Fruit fly (Drosophila melanogaster): ENCODE measurements around the gene Ctl2.

The Ctl2 gene

DNA sequence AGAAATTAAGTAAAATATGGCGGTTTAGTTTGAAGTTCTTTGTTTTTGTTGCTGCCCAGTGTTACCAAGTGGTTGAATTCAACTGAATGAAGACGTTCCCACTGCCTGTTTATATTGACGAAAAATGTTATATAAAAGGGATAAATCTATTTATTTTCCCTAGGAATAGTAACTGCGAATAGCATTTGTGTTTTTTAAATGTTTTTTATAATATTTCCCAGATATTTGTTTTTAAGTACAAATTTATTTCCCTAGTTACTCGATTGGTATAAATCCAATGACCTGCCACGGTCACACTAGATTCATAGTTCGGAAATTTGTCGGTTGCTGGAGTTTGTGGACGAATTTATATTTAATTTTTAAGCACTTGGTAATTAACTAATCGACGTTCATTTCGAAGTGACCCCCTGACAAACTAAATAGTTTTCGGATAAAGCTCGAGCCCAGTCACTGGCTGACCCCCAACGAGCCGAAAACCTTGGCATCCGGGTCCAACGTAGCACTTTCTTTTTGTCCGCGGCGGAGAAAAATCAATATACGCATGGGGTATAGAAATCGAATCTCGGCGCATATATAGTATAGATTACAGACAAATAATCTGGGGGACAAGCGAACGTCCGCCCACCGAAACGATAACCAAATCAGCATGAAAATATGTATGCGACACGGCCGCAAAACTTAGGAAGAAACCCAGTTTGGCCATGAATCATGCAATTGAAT is 7.9 kb downstream of the Ctl2 start, which contains the start of the genes dgt6 and Vha100-1 (continued):
- TF ChIP-seq ind (GFP tag; optimal IDR thresholded peaks at IDR 0.05), result no peak
- TF ChIP-seq Aef1 (GFP tag; IDR thresholded peaks at IDR 0.05), result peak; percentile 89
- TF ChIP-seq sr (GFP tag; IDR thresholded peaks at IDR 0.05), result no peak
- peak; percentile 63 for TF ChIP-seq Deaf1 (tag; optimal IDR thresholded peaks at IDR 0.05)
- no peak for TF ChIP-seq Tbp (GFP tag; optimal IDR thresholded peaks at IDR 0.05)
- no peak for TF ChIP-seq CG33213 (GFP tag; optimal IDR thresholded peaks at IDR 0.05)
- no peak for TF ChIP-seq Ets65A (GFP tag)
- peak; percentile 29 for TF ChIP-seq nom (GFP tag; optimal IDR thresholded peaks at IDR 0.05)
- TF ChIP-seq caup (GFP tag; optimal IDR thresholded peaks at IDR 0.05; ENCODE audit: severe bottlenecking), result no peak
- no peak for TF ChIP-seq az2 (GFP tag; optimal IDR thresholded peaks at IDR 0.05)
- TF ChIP-seq sug (tag; optimal IDR thresholded peaks at IDR 0.05), result peak; percentile 60
- TF ChIP-seq Nf-YB (GFP tag; optimal IDR thresholded peaks at IDR 0.05), result no peak
- TF ChIP-seq Gsc (GFP tag; IDR thresholded peaks at IDR 0.05), result no peak
- TF ChIP-seq tin (GFP tag; optimal IDR thresholded peaks at IDR 0.05), result peak; percentile 27
- no peak for TF ChIP-seq MTF-1 (GFP tag; optimal IDR thresholded peaks at IDR 0.05; ENCODE audit: borderline replicate concordance)
- peak; percentile 98 for TF ChIP-seq CG7357 (GFP tag; IDR thresholded peaks at IDR 0.05)
- TF ChIP-seq bab2 (GFP tag; optimal IDR thresholded peaks at IDR 0.05), result peak; percentile 26
- TF ChIP-seq CG11398 (GFP tag; optimal IDR thresholded peaks at IDR 0.05), result no peak
- no peak for TF ChIP-seq ci (GFP tag; IDR thresholded peaks at IDR 0.05)
- TF ChIP-seq Neu2 (GFP tag; optimal IDR thresholded peaks at IDR 0.05; ENCODE audit: borderline replicate concordance), result no peak
- TF ChIP-seq HmgZ (tag; optimal IDR thresholded peaks at IDR 0.05), result peak; percentile 18
- TF ChIP-seq CG12391 (tag; optimal IDR thresholded peaks at IDR 0.05), result peak; percentile 62
- TF ChIP-seq prd (optimal IDR thresholded peaks at IDR 0.05), result no peak
- TF ChIP-seq prd (GFP tag; IDR thresholded peaks at IDR 0.05), result peak; percentile 52; the same call in 1 of the 3 replicates
- no peak for TF ChIP-seq lilli (GFP tag; optimal IDR thresholded peaks at IDR 0.05)
- no peak for TF ChIP-seq CG32772 (GFP tag; IDR thresholded peaks at IDR 0.05)
- no peak for TF ChIP-seq CG11695 (GFP tag; IDR thresholded peaks at IDR 0.05)
- no peak for TF ChIP-seq Atf-2 (GFP tag; optimal IDR thresholded peaks at IDR 0.05)
- no peak for TF ChIP-seq CG16779 (GFP tag; IDR thresholded peaks at IDR 0.05)
- TF ChIP-seq CG2712 (tag; optimal IDR thresholded peaks at IDR 0.05), result peak; percentile 53
- TF ChIP-seq CG13894 (tag; optimal IDR thresholded peaks at IDR 0.05), result no peak
- peak; percentile 85 for TF ChIP-seq phol (tag; optimal IDR thresholded peaks at IDR 0.05)
- no peak for TF ChIP-seq da (GFP tag; optimal IDR thresholded peaks at IDR 0.05)
- TF ChIP-seq onecut (GFP tag; IDR thresholded peaks at IDR 0.05), result peak; percentile 95
- no peak for TF ChIP-seq CG17612 (GFP tag; IDR thresholded peaks at IDR 0.05)
- TF ChIP-seq CG30431 (GFP tag; optimal IDR thresholded peaks at IDR 0.05), result no peak
- no peak for TF ChIP-seq slou (GFP tag; optimal IDR thresholded peaks at IDR 0.05)
- TF ChIP-seq Opbp (GFP tag; IDR thresholded peaks at IDR 0.05; ENCODE audit: partially characterized antibody), result no peak
- no peak for TF ChIP-seq wor (GFP tag; IDR thresholded peaks at IDR 0.05)
- peak in 1 of 2 experiments; percentile 8 for TF ChIP-seq dpn (GFP tag; optimal IDR thresholded peaks at IDR 0.05)
- TF ChIP-seq Lhr (GFP tag; optimal IDR thresholded peaks at IDR 0.05), result peak; percentile 38
- no peak for TF ChIP-seq amos (GFP tag; IDR thresholded peaks at IDR 0.05; ENCODE audit: partially characterized antibody)
- no peak for TF ChIP-seq gsb (GFP tag; IDR thresholded peaks at IDR 0.05)
- TF ChIP-seq HLH4C (GFP tag; IDR thresholded peaks at IDR 0.05; ENCODE audit: partially characterized antibody), result no peak
- peak; percentile 13 for TF ChIP-seq CG3995 (GFP tag; optimal IDR thresholded peaks at IDR 0.05)
- peak; percentile 9 for TF ChIP-seq CG10979 (tag; optimal IDR thresholded peaks at IDR 0.05)
- TF ChIP-seq Spps (tag; optimal IDR thresholded peaks at IDR 0.05), result peak; percentile 0
- TF ChIP-seq dati (GFP tag; IDR thresholded peaks at IDR 0.05), result no peak
- TF ChIP-seq Usf (GFP tag; optimal IDR thresholded peaks at IDR 0.05), result no peak
- TF ChIP-seq CG8478 (optimal IDR thresholded peaks at IDR 0.05), result no peak
- TF ChIP-seq CG2116 (GFP tag; optimal IDR thresholded peaks at IDR 0.05), result peak; percentile 57
